Worm (Caenorhabditis elegans) whole organism, late embryonic: ENCODE data around the gene W09G12.8.

ENCODE experiments used
- C38D4.7 ChIP-seq: fragments of 200-800 bp; sonication (Bioruptor generic); optimal IDR thresholded peaks from 2 replicates; lab custom pipeline; 2018; ENCODE audit warnings: mild to moderate bottlenecking, missing genetic modification characterization, moderate library complexity, missing compliant biosample characterization
- F13H6.1 ChIP-seq: sonication (generic microtip); optimal IDR thresholded peaks from 2 replicates; lab custom pipeline; 2016; ENCODE audit warnings: missing genetic modification characterization, missing compliant biosample characterization
- ahr-1 ChIP-seq: sonication (generic microtip); optimal IDR thresholded peaks from 2 replicates; lab custom pipeline; 2016; ENCODE audit warnings: missing genetic modification characterization, missing compliant biosample characterization
- ama-1 ChIP-seq: fragments of 150-350 bp; optimal IDR thresholded peaks from 2 replicates; lab custom pipeline; 2014
- ceh-45 ChIP-seq: fragments of 200-800 bp; sonication (Bioruptor generic); IDR thresholded peaks from 2 replicates; pipeline ENCODE4 v1.3.6; 2022; ENCODE audit warnings: missing genetic modification reagents, missing genetic modification characterization, missing compliant biosample characterization
- dmd-4 ChIP-seq: sonication (generic microtip); optimal IDR thresholded peaks from 2 replicates; lab custom pipeline; 2016; ENCODE audit warnings: borderline replicate concordance, missing genetic modification characterization, missing compliant biosample characterization
- elt-2 ChIP-seq: sonication (generic microtip); optimal IDR thresholded peaks from 2 replicates; lab custom pipeline; 2016; ENCODE audit warnings: missing genetic modification reagents, missing genetic modification characterization, missing compliant biosample characterization
- hlh-30 ChIP-seq: sonication (generic microtip); optimal IDR thresholded peaks from 2 replicates; lab custom pipeline; 2017; ENCODE audit warnings: antibody characterized with exemption, missing genetic modification characterization, missing compliant biosample characterization; ENCODE audit not compliant: insufficient read depth
- hlh-6 ChIP-seq: sonication (generic microtip); optimal IDR thresholded peaks from 2 replicates; lab custom pipeline; 2016; ENCODE audit warnings: missing genotype, missing genetic modification characterization, missing compliant biosample characterization
- madf-2 ChIP-seq: sonication (generic microtip); optimal IDR thresholded peaks from 2 replicates; lab custom pipeline; 2017; ENCODE audit warnings: missing genetic modification characterization, missing compliant biosample characterization
- pag-3 ChIP-seq: sonication (generic microtip); optimal IDR thresholded peaks from 2 replicates; lab custom pipeline; 2016; ENCODE audit warnings: missing compliant biosample characterization, missing genetic modification characterization, borderline replicate concordance
- sox-4 ChIP-seq: sonication (generic microtip); optimal IDR thresholded peaks from 2 replicates; lab custom pipeline; 2017; ENCODE audit warnings: mild to moderate bottlenecking, missing genetic modification characterization, inconsistent platforms, missing compliant biosample characterization

DNA sequence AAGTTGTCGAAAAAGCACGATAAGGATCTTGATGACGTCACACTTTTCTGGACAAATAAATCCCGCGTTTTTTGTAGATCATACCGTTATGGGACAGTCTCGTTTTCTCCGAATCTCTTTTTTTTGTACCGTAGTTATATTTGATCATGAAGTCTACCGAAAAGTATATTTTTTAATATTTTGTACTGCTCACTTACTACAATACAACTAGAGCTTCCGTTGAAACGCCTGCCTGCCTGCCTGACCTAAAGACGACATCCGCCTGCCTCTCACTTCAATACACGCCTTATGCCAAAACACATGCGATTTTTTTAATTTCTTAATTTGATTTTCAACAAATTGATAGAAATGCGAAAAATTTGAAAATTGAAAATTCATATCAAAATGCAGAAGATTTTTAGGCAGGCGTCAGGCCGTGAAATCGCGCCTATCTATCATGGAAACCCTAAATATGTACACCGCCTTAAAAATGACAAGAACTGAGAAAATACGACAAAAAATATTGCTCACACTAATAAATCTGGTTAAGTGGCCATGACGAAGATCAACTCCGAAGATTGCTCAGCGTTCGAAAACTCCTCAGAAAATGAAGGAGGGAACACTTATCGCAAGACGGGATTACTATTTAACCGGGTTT is at the start of gene W09G12.8:
- TF ChIP-seq dmd-4: no peak
- no peak for TF ChIP-seq elt-2
- TF ChIP-seq pag-3: no peak
- no peak for TF ChIP-seq hlh-6 (tag; lab: Kevin White, UChicago)
- no peak for TF ChIP-seq F13H6.1 (tag; lab: Kevin White, UChicago)
- no peak for TF ChIP-seq ahr-1
- TF ChIP-seq ama-1: no peak
- no peak for TF ChIP-seq hlh-30
- TF ChIP-seq ceh-45 (GFP tag; lab: Robert Waterston, UW): no peak
- TF ChIP-seq sox-4 (tag; lab: Kevin White, UChicago): no peak
- no peak for TF ChIP-seq madf-2 (tag; lab: Kevin White, UChicago)
- TF ChIP-seq C38D4.7 (GFP tag; lab: Kevin White, UChicago): no peak
